Fruit fly (Drosophila melanogaster): ENCODE results near the gene CG7546.
A peak's percentile ranks its signal among the peaks of the same experiment; 100 is the strongest.

DNA sequence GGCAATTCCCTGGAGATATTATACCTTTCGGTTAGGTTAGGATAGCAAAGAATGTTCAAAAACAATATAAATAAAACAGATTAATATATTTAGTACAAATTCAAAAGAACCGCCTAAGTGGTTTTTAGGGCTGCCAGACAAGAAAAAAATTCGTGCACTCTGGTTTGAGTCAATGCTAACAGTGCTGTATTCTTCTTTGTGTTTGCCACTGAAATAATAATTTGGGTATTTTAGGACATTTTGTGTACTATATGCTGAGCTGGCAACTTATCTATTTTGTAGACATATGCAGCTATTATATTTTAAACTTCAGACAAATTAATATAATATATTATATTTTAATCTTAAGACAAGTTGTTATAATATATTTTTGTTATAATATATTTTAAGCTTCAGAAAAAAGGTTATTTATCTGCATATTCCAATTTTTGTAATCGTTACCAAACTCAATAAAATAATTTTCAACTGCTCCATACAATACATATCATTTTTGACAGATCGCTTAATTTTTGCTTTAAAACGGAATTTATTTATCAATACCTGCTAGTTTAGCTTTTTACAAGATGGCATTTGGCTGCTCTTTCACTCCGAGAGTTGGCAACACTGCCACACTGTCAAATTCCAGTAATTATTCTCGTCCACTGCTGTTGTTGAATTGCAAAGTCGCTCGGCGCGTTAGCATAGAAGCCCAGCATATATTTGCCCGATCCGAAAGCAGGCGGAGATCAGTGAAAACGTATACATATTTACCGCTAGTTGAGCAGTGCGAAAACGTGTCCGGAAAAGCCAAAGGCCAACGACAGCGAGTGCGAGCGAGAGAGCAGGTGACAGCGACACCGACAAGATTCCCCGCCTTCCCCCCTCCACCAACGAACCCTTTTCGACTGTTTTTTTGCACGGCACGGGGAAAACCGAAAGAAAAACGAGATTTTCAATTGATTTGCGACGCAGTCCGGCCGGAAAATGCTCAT is at the start of gene CG7546:
- TF ChIP-seq CTCF (optimal IDR thresholded peaks at IDR 0.05) (peak in 1 of 2 experiments; percentile 49), CG8478 (optimal IDR thresholded peaks at IDR 0.05) (no peak)
